Worm (Caenorhabditis elegans) whole organism, young adult: ENCODE results near the gene Y39G8B.13.

Experiments used
- nfya-1 ChIP-seq: sonication (generic microtip); optimal IDR thresholded peaks from 2 replicates; lab custom pipeline; 2017; ENCODE audit warnings: antibody characterized with exemption, missing compliant biosample characterization, missing genetic modification characterization, borderline replicate concordance; ENCODE audit not compliant: insufficient read depth
- repo-1 ChIP-seq: sonication (generic microtip); optimal IDR thresholded peaks from 2 replicates; lab custom pipeline; 2017; ENCODE audit warnings: mild to moderate bottlenecking, missing genetic modification characterization, missing compliant biosample characterization
- snpc-4 ChIP-seq, 5 experiments: fragments of 150-350 bp in 1 of 5; sonication (generic microtip) in 4 of 5; optimal IDR thresholded peaks; 2 replicates each; lab custom pipeline; 2014 to 2018; ENCODE audit warnings: missing genetic modification characterization in 5 of 5, missing biosample characterization in 3 of 5, antibody characterized with exemption in 2 of 5, mild to moderate bottlenecking in 2 of 5, missing compliant biosample characterization in 2 of 5, missing genotype in 2 of 5, moderate library complexity in 2 of 5, missing genetic modification reagents in 1 of 5

DNA sequence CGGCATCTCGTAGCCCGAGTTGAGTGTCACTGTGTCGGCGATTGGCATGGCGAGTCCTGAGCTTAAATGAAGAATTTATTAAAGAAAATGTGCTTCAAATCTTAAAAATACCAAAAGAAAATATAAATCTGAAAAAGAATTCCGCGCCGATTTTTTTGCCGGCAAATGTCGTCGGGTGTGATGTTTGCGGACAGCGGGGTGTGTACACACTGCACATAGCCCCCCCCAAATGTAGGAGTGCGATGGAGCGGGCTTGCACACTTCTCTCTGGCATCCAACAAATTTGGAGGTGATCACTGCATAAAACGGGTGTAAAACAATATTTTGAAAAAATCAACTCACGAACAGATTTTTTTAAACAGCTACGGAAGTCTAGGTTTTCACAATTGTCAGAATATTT is 6.7 kb downstream of the Y39G8B.13 start, which contains the start of gene Y39G8B.2:
- TF ChIP-seq repo-1 (tag; lab: Kevin White, UChicago) (no peak), nfya-1 (tag; lab: Kevin White, UChicago) (no peak), snpc-4 (GFP tag; optimal IDR thresholded peaks at IDR 0.05; lab: Kevin White, UChicago) (no peak), snpc-4 (tag; optimal IDR thresholded peaks at IDR 0.05; lab: Kevin White, UChicago) (peak in 1 of 4 experiments; percentile 74)
